Worm (Caenorhabditis elegans): ENCODE data around the gene nspd-5.

DNA sequence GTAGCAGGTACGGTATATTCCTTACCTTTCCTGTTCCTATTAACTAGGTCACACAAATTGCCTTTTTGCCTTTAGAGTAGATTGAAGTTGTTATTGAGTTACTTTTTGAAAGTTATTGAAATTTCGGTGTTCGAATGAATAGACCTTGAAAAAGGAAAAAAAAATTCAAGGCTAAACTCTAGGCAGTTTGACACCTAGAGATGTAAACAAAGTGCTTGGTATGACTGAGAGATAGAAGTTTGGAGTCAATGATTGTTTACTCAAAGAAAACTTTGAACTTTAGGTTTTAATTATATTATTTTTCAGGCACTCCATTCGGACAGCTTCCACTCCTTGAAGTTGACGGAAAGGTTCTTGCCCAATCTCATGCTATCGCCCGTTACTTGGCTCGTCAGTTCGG is 22.3 kb upstream of the nspd-5 start:
- TF ChIP-seq ama-1 (optimal IDR thresholded peaks at IDR 0.05) = no peak
- no peak for TF ChIP-seq ama-1 (GFP tag; optimal IDR thresholded peaks at IDR 0.05)
- TF ChIP-seq K12H6.12 (tag; optimal IDR thresholded peaks at IDR 0.05) = no peak
